Worm (Caenorhabditis elegans) whole organism, L1 larva: ENCODE measurements around the gene cpna-2.

ENCODE experiments used
- egl-27 ChIP-seq, 2 experiments: fragments of 150-350 bp in 1 of 2; sonication (generic microtip); optimal IDR thresholded peaks; 3 replicates each; lab custom pipeline; 2017 to 2018; ENCODE audit warnings: missing biosample characterization in 2 of 2, missing genetic modification characterization in 2 of 2, missing genetic modification reagents in 2 of 2
- elt-3 ChIP-seq, 6 experiments: fragments of 150-350 bp in 1 of 6; sonication (generic microtip); optimal IDR thresholded peaks; 2 replicates each; lab custom pipeline; 2017 to 2018; ENCODE audit warnings: missing biosample characterization in 6 of 6, missing genetic modification characterization in 6 of 6, inconsistent platforms in 1 of 6
- fos-1 ChIP-seq: fragments of 150-350 bp; optimal IDR thresholded peaks from 2 replicates; lab custom pipeline; 2014; ENCODE audit warnings: missing biosample characterization, missing genetic modification characterization
- lin-39 ChIP-seq: fragments of 150-350 bp; optimal IDR thresholded peaks from 2 replicates; lab custom pipeline; 2014; ENCODE audit warnings: missing biosample characterization, missing genetic modification reagents, missing genetic modification characterization
- nhr-237 ChIP-seq: fragments of 150-350 bp; optimal IDR thresholded peaks from 2 replicates; lab custom pipeline; 2014; ENCODE audit warnings: missing biosample characterization, missing genetic modification characterization
- nhr-76 ChIP-seq: sonication (generic microtip); optimal IDR thresholded peaks from 2 replicates; lab custom pipeline; 2017; ENCODE audit warnings: missing biosample characterization, missing genetic modification characterization
- pag-3 ChIP-seq: sonication (generic microtip); optimal IDR thresholded peaks from 2 replicates; lab custom pipeline; 2017; ENCODE audit warnings: missing genetic modification characterization, mild to moderate bottlenecking, missing compliant biosample characterization, antibody characterized with exemption, borderline replicate concordance; ENCODE audit not compliant: insufficient read depth
- skn-1 ChIP-seq: fragments of 150-350 bp; optimal IDR thresholded peaks from 2 replicates; lab custom pipeline; 2014; ENCODE audit warnings: missing biosample characterization, missing genetic modification characterization
- unc-130 ChIP-seq: fragments of 150-350 bp; optimal IDR thresholded peaks from 2 replicates; lab custom pipeline; 2017; ENCODE audit warnings: missing biosample characterization, missing genetic modification characterization, inconsistent platforms
- unc-62 ChIP-seq: fragments of 150-350 bp; optimal IDR thresholded peaks from 2 replicates; lab custom pipeline; 2014; ENCODE audit warnings: missing biosample characterization, missing genetic modification reagents, missing genetic modification characterization
- zip-4 ChIP-seq: fragments of 200-800 bp; sonication (Bioruptor generic); optimal IDR thresholded peaks from 2 replicates; lab custom pipeline; 2018; ENCODE audit warnings: mild to moderate bottlenecking, missing genetic modification characterization, moderate library complexity, missing compliant biosample characterization

ce11 chrII:7678512-7678911 is 46.2 kb upstream of the cpna-2 start:
- TF ChIP-seq elt-3 (tag; optimal IDR thresholded peaks at IDR 0.05; lab: Kevin White, UChicago) (no peak), nhr-76 (tag; lab: Kevin White, UChicago) (no peak), unc-62 (GFP tag; lab: Kevin White, UChicago) (no peak), lin-39 (tag; lab: Kevin White, UChicago) (no peak), egl-27 (tag; optimal IDR thresholded peaks at IDR 0.05; lab: Kevin White, UChicago) (no peak), nhr-237 (tag; lab: Kevin White, UChicago) (no peak), zip-4 (GFP tag; lab: Kevin White, UChicago) (no peak), unc-130 (tag; lab: Kevin White, UChicago) (no peak), pag-3 (tag; lab: Kevin White, UChicago) (no peak), skn-1 (no peak), fos-1 (tag; lab: Kevin White, UChicago) (no peak)
